Fruit fly (Drosophila melanogaster) whole organism, embryonic: ENCODE data around the gene RpS20.

ENCODE experiments used
- Ada2b ChIP-seq: fragments of 200-800 bp; sonication (Bioruptor generic); IDR thresholded peaks from 2 replicates; pipeline ENCODE4 v1.3.6; 2022; ENCODE audit warnings: missing biosample characterization, missing genetic modification characterization
- Bgb ChIP-seq: fragments of 200-800 bp; sonication (Bioruptor generic); IDR thresholded peaks from 2 replicates; pipeline ENCODE4 v1.3.6; 2022; ENCODE audit warnings: missing biosample characterization, missing genetic modification characterization; ENCODE audit not compliant: partially characterized antibody
- CG10654 ChIP-seq: fragments of 200-800 bp; sonication (Bioruptor generic); optimal IDR thresholded peaks from 2 replicates; lab custom pipeline; 2016; ENCODE audit warnings: missing biosample characterization, missing genetic modification characterization
- CG11085 ChIP-seq: fragments of 200-800 bp; sonication (Bioruptor generic); IDR thresholded peaks from 2 replicates; pipeline ENCODE4 v1.3.6; 2022; ENCODE audit warnings: missing biosample characterization, missing genetic modification characterization
- CG11247 ChIP-seq: fragments of 200-800 bp; sonication (Bioruptor generic); IDR thresholded peaks from 2 replicates; pipeline ENCODE4 v1.3.6; 2022; ENCODE audit warnings: missing biosample characterization, missing genetic modification characterization
- CG12071 ChIP-seq: fragments of 200-800 bp; sonication (Bioruptor generic); optimal IDR thresholded peaks from 3 replicates; lab custom pipeline; 2018; ENCODE audit warnings: missing biosample characterization, mild to moderate bottlenecking, missing genetic modification characterization
- CG12155 ChIP-seq: fragments of 200-800 bp; sonication (Bioruptor generic); optimal IDR thresholded peaks from 3 replicates; lab custom pipeline; 2016; ENCODE audit warnings: missing biosample characterization, missing genetic modification characterization
- CG12391 ChIP-seq: fragments of 200-800 bp; sonication (Bioruptor generic); optimal IDR thresholded peaks from 3 replicates; lab custom pipeline; 2018; ENCODE audit warnings: missing biosample characterization, mild to moderate bottlenecking, missing genetic modification characterization, moderate library complexity
- CG14050 ChIP-seq: fragments of 200-800 bp; sonication (Bioruptor generic); IDR thresholded peaks from 3 replicates; pipeline ENCODE4 v1.3.6; 2022; ENCODE audit warnings: missing biosample characterization, missing genetic modification characterization
- CG1529 ChIP-seq: fragments of 200-800 bp; sonication (Bioruptor generic); optimal IDR thresholded peaks from 3 replicates; lab custom pipeline; 2018; ENCODE audit warnings: missing biosample characterization, missing genetic modification characterization
- CG17186 ChIP-seq: fragments of 200-800 bp; sonication (Bioruptor generic); optimal IDR thresholded peaks from 3 replicates; lab custom pipeline; 2017; ENCODE audit warnings: missing biosample characterization, missing genetic modification reagents, missing genetic modification characterization
- CG17912 ChIP-seq: fragments of 200-800 bp; sonication (Bioruptor generic); optimal IDR thresholded peaks from 2 replicates; lab custom pipeline; 2018; ENCODE audit warnings: missing biosample characterization, mild to moderate bottlenecking, missing genetic modification characterization
- CG18764 ChIP-seq: fragments of 200-800 bp; sonication (Bioruptor generic); optimal IDR thresholded peaks from 3 replicates; lab custom pipeline; 2016; ENCODE audit warnings: missing biosample characterization, missing genetic modification characterization
- CG2202 ChIP-seq: fragments of 200-800 bp; sonication (Bioruptor generic); optimal IDR thresholded peaks from 2 replicates; lab custom pipeline; 2018; ENCODE audit warnings: missing biosample characterization, mild to moderate bottlenecking, missing genetic modification characterization
- CG2678 ChIP-seq: fragments of 200-800 bp; sonication (Bioruptor generic); optimal IDR thresholded peaks from 3 replicates; lab custom pipeline; 2019; ENCODE audit warnings: missing biosample characterization, mild to moderate bottlenecking, missing genetic modification characterization, moderate library complexity
- CG31224 ChIP-seq: fragments of 200-800 bp; sonication (Bioruptor generic); IDR thresholded peaks from 2 replicates; pipeline ENCODE4 v1.3.6; 2022; ENCODE audit warnings: missing biosample characterization, missing genetic modification characterization
- CG3847 ChIP-seq: fragments of 200-800 bp; sonication (Bioruptor generic); IDR thresholded peaks from 2 replicates; pipeline ENCODE4 v1.3.6; 2022; ENCODE audit warnings: missing biosample characterization, missing genetic modification characterization
- CG7357 ChIP-seq: fragments of 200-800 bp; sonication (Bioruptor generic); IDR thresholded peaks from 3 replicates; pipeline ENCODE4 v1.3.6; 2022; ENCODE audit warnings: missing biosample characterization, missing genetic modification characterization
- CG7372 ChIP-seq: fragments of 200-800 bp; sonication (Bioruptor generic); IDR thresholded peaks from 2 replicates; pipeline ENCODE4 v1.3.6; 2022; ENCODE audit warnings: missing biosample characterization, missing genetic modification characterization
- CG7963 ChIP-seq: fragments of 200-800 bp; sonication (Bioruptor generic); IDR thresholded peaks from 3 replicates; pipeline ENCODE4 v1.3.6; 2022; ENCODE audit warnings: missing biosample characterization, missing genetic modification characterization; ENCODE audit not compliant: partially characterized antibody
- CHES-1-like ChIP-seq: fragments of 200-800 bp; sonication (Bioruptor generic); optimal IDR thresholded peaks from 2 replicates; lab custom pipeline; 2016; ENCODE audit warnings: missing biosample characterization, missing genetic modification characterization
- H2.0 ChIP-seq: fragments of 200-800 bp; sonication (Bioruptor generic); IDR thresholded peaks from 2 replicates; pipeline ENCODE4 v1.3.6; 2022; ENCODE audit warnings: missing biosample characterization, missing genetic modification characterization
- HLH3B ChIP-seq: fragments of 200-800 bp; sonication (Bioruptor generic); IDR thresholded peaks from 2 replicates; pipeline ENCODE4 v1.3.6; 2022; ENCODE audit warnings: missing biosample characterization, missing genetic modification characterization
- HLH54F ChIP-seq: fragments of 200-800 bp; sonication (Bioruptor generic); optimal IDR thresholded peaks from 3 replicates; lab custom pipeline; 2016; ENCODE audit warnings: missing biosample characterization, missing genetic modification characterization
- Hr78 ChIP-seq, 2 experiments: fragments of 200-800 bp in 1 of 2; fragments of >200 bp in 1 of 2; sonication (Bioruptor generic) in 1 of 2; optimal IDR thresholded peaks; 2 replicates each; lab custom pipeline; 2017 to 2019; ENCODE audit warnings: missing biosample characterization in 2 of 2, missing genetic modification characterization in 2 of 2, mild to moderate bottlenecking in 1 of 2, moderate library complexity in 1 of 2
- Jarid2 ChIP-seq: fragments of 200-800 bp; sonication (Bioruptor generic); optimal IDR thresholded peaks from 3 replicates; lab custom pipeline; 2017; ENCODE audit warnings: mild to moderate bottlenecking, missing biosample characterization, missing genetic modification reagents, missing genetic modification characterization
- Lhr ChIP-seq: fragments of 200-800 bp; sonication (Bioruptor generic); optimal IDR thresholded peaks from 3 replicates; lab custom pipeline; 2017; ENCODE audit warnings: mild to moderate bottlenecking, missing biosample characterization, missing genetic modification reagents, missing genetic modification characterization
- NFAT ChIP-seq: fragments of 200-800 bp; sonication (Bioruptor generic); IDR thresholded peaks from 2 replicates; pipeline ENCODE4 v1.3.6; 2022; ENCODE audit warnings: missing biosample characterization, missing genetic modification characterization
- Oli ChIP-seq: fragments of 200-800 bp; sonication (Bioruptor generic); optimal IDR thresholded peaks from 2 replicates; lab custom pipeline; 2018; ENCODE audit warnings: missing biosample characterization, mild to moderate bottlenecking, missing genetic modification characterization, moderate library complexity
- Optix ChIP-seq: fragments of 200-800 bp; sonication (Bioruptor generic); IDR thresholded peaks from 3 replicates; pipeline ENCODE4 v1.3.6; 2022; ENCODE audit warnings: missing biosample characterization, missing genetic modification characterization
- bbx ChIP-seq: fragments of 200-800 bp; sonication (Bioruptor generic); IDR thresholded peaks from 2 replicates; pipeline ENCODE4 v1.3.6; 2022; ENCODE audit warnings: missing biosample characterization, missing genetic modification characterization; ENCODE audit not compliant: partially characterized antibody
- bcd ChIP-seq: fragments of 200-800 bp; sonication (Bioruptor generic); optimal IDR thresholded peaks from 2 replicates; lab custom pipeline; 2017; ENCODE audit warnings: missing biosample characterization, mild to moderate bottlenecking, missing genetic modification characterization
- ewg ChIP-seq: fragments of 200-800 bp; sonication (Bioruptor generic); optimal IDR thresholded peaks from 3 replicates; lab custom pipeline; 2017; ENCODE audit warnings: mild to moderate bottlenecking, missing biosample characterization, missing genetic modification reagents, missing genetic modification characterization
- knrl ChIP-seq: fragments of 200-800 bp; sonication (Bioruptor generic); IDR thresholded peaks from 3 replicates; pipeline ENCODE4 v1.3.6; 2022; ENCODE audit warnings: missing biosample characterization, missing genetic modification characterization; ENCODE audit not compliant: partially characterized antibody
- lmd ChIP-seq: fragments of 200-800 bp; sonication (Bioruptor generic); IDR thresholded peaks from 2 replicates; pipeline ENCODE4 v1.3.6; 2022; ENCODE audit warnings: missing biosample characterization, missing genetic modification characterization
- lov ChIP-seq, 2 experiments: fragments of 200-800 bp in 1 of 2; fragments of >200 bp in 1 of 2; sonication (Bioruptor generic) in 1 of 2; IDR thresholded peaks in 1 of 2; optimal IDR thresholded peaks in 1 of 2; 2 replicates in 1 of 2; 3 replicates in 1 of 2; pipeline versions ENCODE4 v1.3.6 to Lab custom; 2017 to 2022; ENCODE audit warnings: missing biosample characterization in 1 of 2, missing genetic modification characterization in 1 of 2
- luna ChIP-seq: fragments of 200-800 bp; sonication (Bioruptor generic); optimal IDR thresholded peaks from 2 replicates; lab custom pipeline; 2016; ENCODE audit warnings: missing biosample characterization, missing genetic modification characterization
- mirr ChIP-seq: fragments of 200-800 bp; sonication (Bioruptor generic); optimal IDR thresholded peaks from 3 replicates; lab custom pipeline; 2018; ENCODE audit warnings: missing biosample characterization, mild to moderate bottlenecking, missing genetic modification characterization
- salm ChIP-seq: fragments of 200-800 bp; sonication (Bioruptor generic); optimal IDR thresholded peaks from 2 replicates; lab custom pipeline; 2018; ENCODE audit warnings: missing biosample characterization, mild to moderate bottlenecking, missing genetic modification characterization
- sc ChIP-seq, 3 experiments: fragments of >200 bp in 2 of 3; fragments of 200-800 bp in 1 of 3; sonication (Bioruptor generic) in 1 of 3; optimal IDR thresholded peaks; 2 replicates in 2 of 3; 3 replicates in 1 of 3; lab custom pipeline; 2017; ENCODE audit warnings: mild to moderate bottlenecking in 1 of 3, missing biosample characterization in 1 of 3, missing genetic modification characterization in 1 of 3, missing genetic modification reagents in 1 of 3
- seq ChIP-seq: fragments of 200-800 bp; sonication (Bioruptor generic); IDR thresholded peaks from 2 replicates; pipeline ENCODE4 v1.3.6; 2022; ENCODE audit warnings: missing biosample characterization, missing genetic modification characterization
- slbo ChIP-seq: fragments of 200-800 bp; sonication (Bioruptor generic); IDR thresholded peaks from 2 replicates; pipeline ENCODE4 v1.3.6; 2022; ENCODE audit warnings: missing biosample characterization, missing genetic modification characterization
- sna ChIP-seq: fragments of 200-800 bp; sonication (Bioruptor generic); IDR thresholded peaks from 2 replicates; pipeline ENCODE4 v1.3.6; 2022; ENCODE audit warnings: missing biosample characterization, missing genetic modification characterization; ENCODE audit not compliant: partially characterized antibody
- sob ChIP-seq: fragments of 200-800 bp; sonication (Bioruptor generic); IDR thresholded peaks from 2 replicates; pipeline ENCODE4 v1.3.6; 2022; ENCODE audit warnings: missing biosample characterization, missing genetic modification characterization
- stwl ChIP-seq: fragments of 200-800 bp; sonication (Bioruptor generic); optimal IDR thresholded peaks from 3 replicates; lab custom pipeline; 2018; ENCODE audit warnings: missing biosample characterization, mild to moderate bottlenecking, missing genetic modification characterization, moderate library complexity
- tgo ChIP-seq: fragments of 200-800 bp; sonication (Bioruptor generic); IDR thresholded peaks from 3 replicates; pipeline ENCODE4 v1.3.6; 2022; ENCODE audit warnings: missing biosample characterization, missing genetic modification characterization
- ttk ChIP-seq: fragments of 200-800 bp; sonication (Bioruptor generic); IDR thresholded peaks from 2 replicates; pipeline ENCODE4 v2.1.2; 2022; ENCODE audit warnings: missing biosample characterization, missing genetic modification characterization
- twi ChIP-seq: fragments of 200-800 bp; optimal IDR thresholded peaks from 2 replicates; lab custom pipeline; 2019; ENCODE audit warnings: missing biosample characterization, mild to moderate bottlenecking, missing genetic modification characterization, moderate library complexity

The RpS20 gene

dm6 chr3R:20830153-20830695, 8.2 kb downstream of the RpS20 start, which contains the start of gene Adss:
Adss (minus strand) TSS chr3R:20830580.
- TF ChIP-seq CG2202 (tag; lab: Kevin White, UChicago) (no peak), NFAT (GFP tag; lab: Robert Waterston, UW) (peak; percentile 41; the same call in 1 of the 2 replicates), CG31224 (GFP tag; lab: Robert Waterston, UW) (no peak), CG17186 (GFP tag; lab: Kevin White, UChicago) (peak; percentile 89), CG11247 (peak; percentile 30; the same call in 1 of the 2 replicates), lmd (GFP tag; lab: Robert Waterston, UW) (peak; percentile 19; the same call in 1 of the 2 replicates), CG11085 (GFP tag; lab: Robert Waterston, UW) (no peak), salm (tag; lab: Kevin White, UChicago) (no peak), Ada2b (GFP tag; lab: Robert Waterston, UW) (no peak), lov (optimal IDR thresholded peaks at IDR 0.05; lab: Kevin White, UChicago) (no peak), lov (GFP tag; IDR thresholded peaks at IDR 0.05; lab: Robert Waterston, UW) (peak; percentile 61; the same call in 2 of the 3 replicates), Optix (GFP tag; lab: Robert Waterston, UW) (no peak), bcd (GFP tag; lab: Kevin White, UChicago) (peak; percentile 24), CHES-1-like (GFP tag; lab: Kevin White, UChicago) (peak; percentile 39), slbo (GFP tag; lab: Robert Waterston, UW) (peak; percentile 54), Jarid2 (GFP tag; lab: Kevin White, UChicago) (peak; percentile 82), CG18764 (no peak), CG10654 (GFP tag; lab: Kevin White, UChicago) (no peak), CG12155 (peak; percentile 7), CG12071 (GFP tag; lab: Kevin White, UChicago) (peak; percentile 43), Oli (tag; lab: Kevin White, UChicago) (no peak), H2.0 (GFP tag; lab: Robert Waterston, UW) (0 out of 2 replicates have a peak, but pooled peaks have one; percentile 12), seq (peak; percentile 41; the same call in 1 of the 2 replicates), knrl (GFP tag; lab: Robert Waterston, UW) (peak; percentile 31; the same call in 1 of the 3 replicates), bbx (GFP tag; lab: Robert Waterston, UW) (peak; percentile 32; the same call in 1 of the 2 replicates), tgo (GFP tag; lab: Robert Waterston, UW) (no peak), twi (tag; lab: Kevin White, UChicago) (no peak), sna (GFP tag; lab: Robert Waterston, UW) (peak; percentile 34; the same call in 1 of the 2 replicates), CG17912 (GFP tag; lab: Kevin White, UChicago) (peak; percentile 51), sob (peak; percentile 56; the same call in 1 of the 2 replicates), CG14050 (GFP tag; lab: Robert Waterston, UW) (no peak), luna (GFP tag; lab: Kevin White, UChicago) (peak; percentile 21), CG12391 (tag; lab: Kevin White, UChicago) (peak; percentile 29), stwl (tag; lab: Kevin White, UChicago) (peak; percentile 47), Hr78 (GFP tag; optimal IDR thresholded peaks at IDR 0.05; lab: Kevin White, UChicago) (no peak), Lhr (GFP tag; lab: Kevin White, UChicago) (peak; percentile 52), Bgb (GFP tag; lab: Robert Waterston, UW) (peak; percentile 67), sc (optimal IDR thresholded peaks at IDR 0.05; lab: Kevin White, UChicago) (no peak), sc (GFP tag; optimal IDR thresholded peaks at IDR 0.05; lab: Kevin White, UChicago) (peak; percentile 15), mirr (GFP tag; lab: Kevin White, UChicago) (peak; percentile 53), CG2678 (tag; lab: Kevin White, UChicago) (no peak), CG3847 (GFP tag; lab: Robert Waterston, UW) (peak; percentile 36; the same call in 1 of the 2 replicates), HLH54F (GFP tag; lab: Kevin White, UChicago) (no peak), ttk (GFP tag; lab: Robert Waterston, UW) (0 out of 2 replicates have a peak, but pooled peaks have one; percentile 14), CG7372 (GFP tag; lab: Robert Waterston, UW) (0 out of 2 replicates have a peak, but pooled peaks have one; percentile 35), CG7357 (GFP tag; lab: Robert Waterston, UW) (no peak), CG7963 (GFP tag; lab: Robert Waterston, UW) (0 out of 3 replicates have a peak, but pooled peaks have one; percentile 30), CG1529 (GFP tag; lab: Kevin White, UChicago) (no peak), HLH3B (no peak; the same call in 1 of the 2 replicates), ewg (GFP tag; lab: Kevin White, UChicago) (peak; percentile 99)
